Worm (Caenorhabditis elegans): ENCODE data around the gene mdt-28.

mdt-28 gene

ce11 chrV:15569702-15570430, 5.3 kb downstream of the mdt-28 start, which contains the start of gene lsm-5 (continued):
- TF ChIP-seq egl-5 (tag; optimal IDR thresholded peaks at IDR 0.05) (peak; percentile 24), ZK546.5 (tag; optimal IDR thresholded peaks at IDR 0.05) (no peak), pha-4 (tag; optimal IDR thresholded peaks at IDR 0.05) (peak; percentile 81), tbx-2 (tag; optimal IDR thresholded peaks at IDR 0.05) (no peak)

- no peak for TF ChIP-seq nhr-23 (tag; optimal IDR thresholded peaks at IDR 0.05)
- TF ChIP-seq ama-1 (optimal IDR thresholded peaks at IDR 0.05), result peak; percentile 93
- TF ChIP-seq unc-39 (tag; optimal IDR thresholded peaks at IDR 0.05), result no peak
- TF ChIP-seq lin-39 (tag; optimal IDR thresholded peaks at IDR 0.05), result peak; percentile 7
Measured at ce11 chrV:15568381-15568780, 6.8 kb downstream of the mdt-28 start.

- TF ChIP-seq ama-1 (optimal IDR thresholded peaks at IDR 0.05), result peak; percentile 96
- TF ChIP-seq nhr-76 (tag; optimal IDR thresholded peaks at IDR 0.05), result no peak
Measured at ce11 chrV:15567344-15567804, 7.8 kb downstream of the mdt-28 start, which contains the start of gene acs-2. TSS of gene acs-2 (plus strand) at chrV:15567394.

- TF ChIP-seq jun-1 (tag; optimal IDR thresholded peaks at IDR 0.05), result peak; percentile 85
- TF ChIP-seq mml-1 (tag; optimal IDR thresholded peaks at IDR 0.05), result no peak
- peak; percentile 94 for TF ChIP-seq pqm-1 (tag; optimal IDR thresholded peaks at IDR 0.05)
- peak; percentile 82 for TF ChIP-seq mdl-1 (tag; optimal IDR thresholded peaks at IDR 0.05)
- TF ChIP-seq tbx-2 (tag; optimal IDR thresholded peaks at IDR 0.05), result no peak
- TF ChIP-seq nhr-25 (tag; optimal IDR thresholded peaks at IDR 0.05), result no peak
- no peak for TF ChIP-seq unc-39 (tag; optimal IDR thresholded peaks at IDR 0.05)
- TF ChIP-seq nhr-76 (tag; optimal IDR thresholded peaks at IDR 0.05), result no peak
- TF ChIP-seq snpc-4 (tag; optimal IDR thresholded peaks at IDR 0.05), result peak; percentile 82
- no peak for TF ChIP-seq ztf-11 (tag; optimal IDR thresholded peaks at IDR 0.05)
- TF ChIP-seq pha-4 (tag; optimal IDR thresholded peaks at IDR 0.05), result peak; percentile 87
- TF ChIP-seq fkh-2 (tag; optimal IDR thresholded peaks at IDR 0.05), result no peak
- TF ChIP-seq nfya-1 (tag; optimal IDR thresholded peaks at IDR 0.05; ENCODE audit: insufficient read depth), result peak; percentile 82
- TF ChIP-seq ceh-16 (tag; optimal IDR thresholded peaks at IDR 0.05), result no peak
- peak; percentile 96 for TF ChIP-seq ama-1 (optimal IDR thresholded peaks at IDR 0.05)
- TF ChIP-seq nhr-237 (tag; optimal IDR thresholded peaks at IDR 0.05), result no peak
- no peak for TF ChIP-seq lsy-12 (tag; optimal IDR thresholded peaks at IDR 0.05)
- no peak for TF ChIP-seq R02D3.7 (tag; optimal IDR thresholded peaks at IDR 0.05)
- no peak for TF ChIP-seq ceh-82 (tag; optimal IDR thresholded peaks at IDR 0.05)
- no peak for TF ChIP-seq nhr-12 (tag; optimal IDR thresholded peaks at IDR 0.05)
- TF ChIP-seq hmg-11 (tag; optimal IDR thresholded peaks at IDR 0.05), result peak; percentile 57
- peak; percentile 70 for TF ChIP-seq nhr-11 (tag; optimal IDR thresholded peaks at IDR 0.05)
- TF ChIP-seq nhr-23 (tag; optimal IDR thresholded peaks at IDR 0.05), result no peak
- no peak for TF ChIP-seq daf-12 (tag; optimal IDR thresholded peaks at IDR 0.05)
- TF ChIP-seq fkh-10 (GFP tag; optimal IDR thresholded peaks at IDR 0.05), result no peak
- peak; percentile 19 for TF ChIP-seq unc-62 (GFP tag; optimal IDR thresholded peaks at IDR 0.05)
- peak; percentile 84 for TF ChIP-seq nhr-43 (tag; optimal IDR thresholded peaks at IDR 0.05; ENCODE audit: poor library complexity, severe bottlenecking)
- TF ChIP-seq egl-5 (tag; optimal IDR thresholded peaks at IDR 0.05), result peak; percentile 86
- TF ChIP-seq elt-2 (tag; optimal IDR thresholded peaks at IDR 0.05), result peak; percentile 78
- no peak for TF ChIP-seq ZK546.5 (tag; optimal IDR thresholded peaks at IDR 0.05)
- no peak for TF ChIP-seq nhr-28 (tag; optimal IDR thresholded peaks at IDR 0.05)
- TF ChIP-seq elt-3 (tag; optimal IDR thresholded peaks at IDR 0.05), result no peak
- TF ChIP-seq ceh-28 (tag; optimal IDR thresholded peaks at IDR 0.05), result peak; percentile 40
- no peak for TF ChIP-seq sea-2 (GFP tag; optimal IDR thresholded peaks at IDR 0.05)
- TF ChIP-seq nhr-67 (tag; optimal IDR thresholded peaks at IDR 0.05), result no peak
- TF ChIP-seq lin-15B (tag; optimal IDR thresholded peaks at IDR 0.05), result peak; percentile 9
- no peak for TF ChIP-seq fos-1 (tag; optimal IDR thresholded peaks at IDR 0.05)
- TF ChIP-seq ztf-4 (tag; optimal IDR thresholded peaks at IDR 0.05), result no peak
- peak; percentile 77 for TF ChIP-seq elt-1 (tag; optimal IDR thresholded peaks at IDR 0.05)
- TF ChIP-seq lin-39 (tag; optimal IDR thresholded peaks at IDR 0.05), result peak; percentile 96
- no peak for TF ChIP-seq egl-27 (tag; optimal IDR thresholded peaks at IDR 0.05)
- TF ChIP-seq ceh-9 (tag; optimal IDR thresholded peaks at IDR 0.05), result no peak
Measured at ce11 chrV:15566511-15567178, 8.6 kb downstream of the mdt-28 start.

Data from whole organism, L3 larva.